Worm (Caenorhabditis elegans): Measurements from ENCODE around the gene F44G4.5.

F44G4.5 gene

DNA sequence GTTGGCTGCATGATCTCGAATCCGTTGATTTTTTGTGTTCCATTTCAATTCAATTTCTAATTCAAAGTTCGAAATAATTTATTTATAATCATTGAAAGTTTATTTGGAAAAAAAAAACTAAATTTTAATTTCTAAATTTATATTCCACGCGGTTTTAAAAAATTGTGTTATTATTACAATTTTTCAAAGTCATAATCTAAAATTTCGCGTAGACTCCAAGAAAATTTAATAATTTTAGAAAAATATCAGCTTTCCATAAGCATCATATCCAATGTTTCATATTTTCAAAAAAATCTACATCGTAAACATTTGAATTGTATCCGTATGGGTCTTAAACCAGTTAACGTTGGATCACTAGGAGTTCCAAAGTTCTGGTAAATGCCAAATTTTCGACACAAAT lies at the start of gene F44G4.5:
TSS of gene F44G4.5 (minus strand) at position 101 of the 400 bp plus-strand sequence.
- TF ChIP-seq nhr-67 (tag; optimal IDR thresholded peaks at IDR 0.05), result no peak
- no peak for TF ChIP-seq fkh-10 (GFP tag; optimal IDR thresholded peaks at IDR 0.05)
- no peak for TF ChIP-seq mdl-1 (tag; optimal IDR thresholded peaks at IDR 0.05)
- no peak for TF ChIP-seq nhr-11 (tag; optimal IDR thresholded peaks at IDR 0.05)
- no peak for TF ChIP-seq nhr-237 (tag; optimal IDR thresholded peaks at IDR 0.05)
- TF ChIP-seq elt-1 (tag; optimal IDR thresholded peaks at IDR 0.05), result no peak
- TF ChIP-seq eor-1 (tag; optimal IDR thresholded peaks at IDR 0.05), result no peak
- no peak for TF ChIP-seq pqm-1 (tag; optimal IDR thresholded peaks at IDR 0.05)
- TF ChIP-seq sea-2 (GFP tag; optimal IDR thresholded peaks at IDR 0.05), result no peak
- TF ChIP-seq elt-2 (tag; optimal IDR thresholded peaks at IDR 0.05), result no peak
- no peak for TF ChIP-seq fos-1 (tag; optimal IDR thresholded peaks at IDR 0.05)
- TF ChIP-seq nhr-43 (tag; optimal IDR thresholded peaks at IDR 0.05; ENCODE audit: poor library complexity, severe bottlenecking), result no peak
- no peak for TF ChIP-seq unc-39 (tag; optimal IDR thresholded peaks at IDR 0.05)

ce11 chrII:9042059-9042458 lies 41.8 kb upstream of the F44G4.5 start:
- TF ChIP-seq pqm-1 (tag; optimal IDR thresholded peaks at IDR 0.05) (peak; percentile 62), ztf-11 (tag; optimal IDR thresholded peaks at IDR 0.05) (no peak), elt-3 (tag; optimal IDR thresholded peaks at IDR 0.05) (no peak), elt-2 (tag; optimal IDR thresholded peaks at IDR 0.05) (peak; percentile 34), ztf-4 (tag; optimal IDR thresholded peaks at IDR 0.05) (no peak), mdl-1 (tag; optimal IDR thresholded peaks at IDR 0.05) (no peak)

ce11 chrII:9041306-9041705 lies 41.1 kb upstream of the F44G4.5 start, which contains the start of gene F37B12.3:
Gene F37B12.3 (minus strand): TSS chrII:9041406.
- TF ChIP-seq aly-2 (tag; optimal IDR thresholded peaks at IDR 0.05) (no peak), snpc-4 (tag; optimal IDR thresholded peaks at IDR 0.05) (no peak), egl-5 (tag; optimal IDR thresholded peaks at IDR 0.05) (no peak), unc-39 (tag; optimal IDR thresholded peaks at IDR 0.05) (no peak)

DNA sequence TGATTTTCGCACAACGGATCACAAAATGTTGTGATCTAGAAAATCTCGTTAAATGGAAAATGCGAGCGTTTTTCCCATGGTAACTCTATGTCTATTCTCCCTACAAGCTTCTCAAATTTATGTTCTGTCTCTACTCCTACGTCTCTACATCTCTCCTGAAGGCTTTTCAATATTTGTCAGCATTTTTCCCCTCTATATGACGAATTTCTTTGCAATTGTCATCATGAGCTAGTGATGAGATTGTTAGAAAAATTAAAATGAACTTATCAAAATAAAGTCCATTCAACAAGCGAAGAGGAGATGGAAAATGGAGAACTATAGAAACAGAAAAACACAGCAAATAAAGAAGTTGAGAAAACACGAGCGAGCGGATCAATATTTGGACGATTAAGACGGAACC lies 38.5 kb upstream of the F44G4.5 start:
- TF ChIP-seq skn-1 (tag; optimal IDR thresholded peaks at IDR 0.05), result peak; percentile 96
- TF ChIP-seq egl-27 (tag; optimal IDR thresholded peaks at IDR 0.05), result no peak
- TF ChIP-seq pha-4 (tag; optimal IDR thresholded peaks at IDR 0.05), result peak; percentile 22

DNA sequence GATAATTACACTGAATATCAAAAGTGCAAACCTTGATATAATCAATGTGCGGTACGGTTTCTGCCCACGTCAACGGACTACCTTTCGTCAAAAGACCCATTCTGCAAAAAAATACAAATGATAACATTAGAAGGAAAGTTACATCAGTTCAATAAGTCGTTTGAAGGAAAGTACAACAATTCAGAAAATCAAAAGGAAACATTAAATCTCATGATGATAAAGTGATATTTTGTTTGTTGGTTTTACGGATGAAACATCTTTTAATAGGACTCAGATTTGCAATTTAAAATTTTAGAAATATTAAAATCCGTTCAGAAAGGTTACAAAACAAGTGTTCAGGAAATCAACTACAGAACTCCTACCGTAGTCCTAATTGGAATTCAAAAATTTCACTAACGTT lies 38.0 kb upstream of the F44G4.5 start, which contains the start of gene gcs-1:
TSS of gene gcs-1 (minus strand) at position 101 of the 400 bp plus-strand sequence.
- TF ChIP-seq nhr-23 (tag; optimal IDR thresholded peaks at IDR 0.05), result no peak
- TF ChIP-seq eor-1 (tag; optimal IDR thresholded peaks at IDR 0.05), result no peak
- no peak for TF ChIP-seq nhr-237 (tag; optimal IDR thresholded peaks at IDR 0.05)
- no peak for TF ChIP-seq fkh-2 (tag; optimal IDR thresholded peaks at IDR 0.05)
- TF ChIP-seq lin-39 (tag; optimal IDR thresholded peaks at IDR 0.05), result no peak
- TF ChIP-seq nhr-67 (tag; optimal IDR thresholded peaks at IDR 0.05), result no peak
- TF ChIP-seq egl-27 (tag; optimal IDR thresholded peaks at IDR 0.05), result no peak
- TF ChIP-seq nhr-28 (tag; optimal IDR thresholded peaks at IDR 0.05), result no peak
- TF ChIP-seq elt-1 (tag; optimal IDR thresholded peaks at IDR 0.05), result no peak
- TF ChIP-seq sea-2 (GFP tag; optimal IDR thresholded peaks at IDR 0.05), result no peak
- no peak for TF ChIP-seq nhr-11 (tag; optimal IDR thresholded peaks at IDR 0.05)
- TF ChIP-seq egl-5 (tag; optimal IDR thresholded peaks at IDR 0.05), result no peak
- TF ChIP-seq ztf-11 (tag; optimal IDR thresholded peaks at IDR 0.05), result no peak
- TF ChIP-seq mml-1 (tag; optimal IDR thresholded peaks at IDR 0.05), result no peak
- no peak for TF ChIP-seq elt-3 (tag; optimal IDR thresholded peaks at IDR 0.05)

DNA sequence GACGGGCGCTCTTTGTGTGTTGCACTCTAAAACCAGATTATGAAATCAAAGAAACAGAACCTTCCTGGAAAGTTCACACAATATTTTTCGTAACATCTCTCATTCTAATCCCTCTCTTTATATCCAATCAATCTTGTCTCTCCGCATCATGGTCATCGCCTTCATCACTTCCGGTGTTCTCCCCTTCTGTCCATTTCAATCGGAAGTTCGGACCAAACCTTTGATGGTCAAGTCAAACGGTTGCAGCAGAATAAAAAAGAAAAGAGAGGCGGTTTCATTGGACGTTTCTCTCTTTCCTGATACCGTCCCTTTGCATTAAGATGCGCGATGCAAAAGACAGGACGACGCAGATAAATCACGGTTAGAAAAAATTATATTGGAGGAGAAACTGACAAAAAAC lies 32.8 kb upstream of the F44G4.5 start:
- peak; percentile 11 for TF ChIP-seq nhr-25 (tag; optimal IDR thresholded peaks at IDR 0.05)
- peak; percentile 27 for TF ChIP-seq nhr-23 (tag; optimal IDR thresholded peaks at IDR 0.05)
- TF ChIP-seq aly-2 (tag; optimal IDR thresholded peaks at IDR 0.05), result no peak

DNA sequence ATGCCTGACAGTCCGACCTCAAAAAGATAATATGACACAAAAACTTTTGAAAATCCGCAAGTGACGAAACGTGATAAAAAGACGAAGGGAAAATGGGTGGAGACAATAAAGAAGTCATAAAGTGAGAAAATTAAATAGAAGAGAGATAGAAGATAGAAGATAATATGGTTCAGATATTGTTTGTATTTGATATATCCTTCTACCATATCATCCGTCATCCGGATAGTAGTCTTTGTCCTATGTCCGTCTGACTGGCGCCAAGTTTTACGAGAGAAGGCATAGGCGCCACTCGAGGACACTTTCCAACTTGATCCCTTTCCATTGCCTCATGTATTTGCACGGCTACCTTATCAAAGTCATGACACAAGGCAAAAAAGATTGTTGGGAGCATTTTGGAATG lies 31.7 kb upstream of the F44G4.5 start:
- no peak for TF ChIP-seq elt-2 (tag; optimal IDR thresholded peaks at IDR 0.05)
- peak; percentile 57 for TF ChIP-seq nhr-23 (tag; optimal IDR thresholded peaks at IDR 0.05)
- TF ChIP-seq ceh-28 (tag; optimal IDR thresholded peaks at IDR 0.05), result no peak
- TF ChIP-seq nhr-28 (tag; optimal IDR thresholded peaks at IDR 0.05), result no peak

Measured in whole organism, L3 larva.